Worm (Caenorhabditis elegans) whole organism, L1 larva: Measurements from ENCODE around the gene C45G9.12.

Experiments used
- Y116A8C.19 ChIP-seq: sonication (generic microtip); optimal IDR thresholded peaks from 2 replicates; lab custom pipeline; 2016; ENCODE audit warnings: missing compliant biosample characterization, missing genetic modification characterization, borderline replicate concordance
- aly-2 ChIP-seq: fragments of 150-350 bp; optimal IDR thresholded peaks from 2 replicates; lab custom pipeline; 2014; ENCODE audit warnings: missing biosample characterization, missing genetic modification characterization
- ama-1 ChIP-seq: fragments of 150-350 bp; optimal IDR thresholded peaks from 2 replicates; lab custom pipeline; 2014
- blmp-1 ChIP-seq: fragments of 150-350 bp; optimal IDR thresholded peaks from 2 replicates; lab custom pipeline; 2014; ENCODE audit warnings: missing biosample characterization, missing genetic modification characterization
- ceh-82 ChIP-seq, 3 experiments: fragments of 150-350 bp in 1 of 3; sonication (generic microtip) in 2 of 3; optimal IDR thresholded peaks; 2 replicates each; lab custom pipeline; 2014 to 2017; ENCODE audit warnings: missing biosample characterization in 3 of 3, missing genetic modification characterization in 3 of 3
- ceh-88 ChIP-seq: fragments of 200-800 bp; sonication (Bioruptor generic); IDR thresholded peaks from 2 replicates; pipeline ENCODE4 v1.3.6; 2022; ENCODE audit warnings: missing genetic modification characterization, missing compliant biosample characterization
- ceh-90 ChIP-seq: sonication (generic microtip); optimal IDR thresholded peaks from 2 replicates; lab custom pipeline; 2016; ENCODE audit warnings: missing genetic modification characterization, missing compliant biosample characterization
- ces-1 ChIP-seq: fragments of 150-350 bp; optimal IDR thresholded peaks from 2 replicates; lab custom pipeline; 2014; ENCODE audit warnings: missing biosample characterization, missing genetic modification reagents, missing genetic modification characterization
- dpl-1 ChIP-seq, 3 experiments: fragments of 150-350 bp in 2 of 3; sonication (generic microtip) in 1 of 3; optimal IDR thresholded peaks; 2 replicates each; lab custom pipeline; 2014 to 2017; ENCODE audit warnings: missing biosample characterization in 3 of 3, missing genetic modification characterization in 3 of 3, missing genetic modification reagents in 3 of 3
- efl-1 ChIP-seq, 4 experiments: fragments of 150-350 bp; optimal IDR thresholded peaks in 3 of 4; peaks in 1 of 4; 1 replicate in 1 of 4; 2 replicates in 3 of 4; lab custom pipeline; 2014; ENCODE audit warnings: missing biosample characterization in 2 of 4, missing genetic modification characterization in 2 of 4, missing genetic modification reagents in 2 of 4
- efl-3 ChIP-seq: fragments of 200-800 bp; sonication (Bioruptor generic); optimal IDR thresholded peaks from 2 replicates; lab custom pipeline; 2018; ENCODE audit warnings: mild to moderate bottlenecking, missing genetic modification characterization, missing compliant biosample characterization
- egl-27 ChIP-seq, 2 experiments: fragments of 150-350 bp in 1 of 2; sonication (generic microtip); optimal IDR thresholded peaks; 3 replicates each; lab custom pipeline; 2017 to 2018; ENCODE audit warnings: missing biosample characterization in 2 of 2, missing genetic modification characterization in 2 of 2, missing genetic modification reagents in 2 of 2
- elt-3 ChIP-seq, 6 experiments: fragments of 150-350 bp in 1 of 6; sonication (generic microtip); optimal IDR thresholded peaks; 2 replicates each; lab custom pipeline; 2017 to 2018; ENCODE audit warnings: missing biosample characterization in 6 of 6, missing genetic modification characterization in 6 of 6, inconsistent platforms in 1 of 6
- fkh-4 ChIP-seq: sonication (generic microtip); optimal IDR thresholded peaks from 2 replicates; lab custom pipeline; 2016; ENCODE audit warnings: missing compliant biosample characterization, missing genetic modification characterization, borderline replicate concordance
- fos-1 ChIP-seq: fragments of 150-350 bp; optimal IDR thresholded peaks from 2 replicates; lab custom pipeline; 2014; ENCODE audit warnings: missing biosample characterization, missing genetic modification characterization
- hlh-17 ChIP-seq: fragments of 200-800 bp; sonication (Bioruptor generic); optimal IDR thresholded peaks from 2 replicates; lab custom pipeline; 2018; ENCODE audit warnings: missing genetic modification characterization, mild to moderate bottlenecking, missing compliant biosample characterization, moderate library complexity, borderline replicate concordance
- hpl-2 ChIP-seq: fragments of 150-350 bp; optimal IDR thresholded peaks from 2 replicates; lab custom pipeline; 2014; ENCODE audit warnings: missing biosample characterization, missing genetic modification reagents, missing genetic modification characterization
- irx-1 ChIP-seq: sonication (generic microtip); optimal IDR thresholded peaks from 2 replicates; lab custom pipeline; 2016; ENCODE audit warnings: missing genetic modification characterization, missing compliant biosample characterization
- isw-1 ChIP-seq: fragments of 200-800 bp; sonication (Bioruptor generic); IDR thresholded peaks from 2 replicates; pipeline ENCODE4 v1.3.6; 2022; ENCODE audit warnings: missing genetic modification characterization, missing compliant biosample characterization
- jun-1 ChIP-seq: fragments of 150-350 bp; optimal IDR thresholded peaks from 2 replicates; lab custom pipeline; 2014; ENCODE audit warnings: missing biosample characterization, missing genetic modification reagents, missing genetic modification characterization
- lin-14 ChIP-seq: fragments of 200-800 bp; sonication (Bioruptor generic); optimal IDR thresholded peaks from 2 replicates; lab custom pipeline; 2018; ENCODE audit warnings: mild to moderate bottlenecking, missing genetic modification characterization, moderate library complexity, missing compliant biosample characterization
- lin-35 ChIP-seq, 2 experiments: fragments of 150-350 bp; optimal IDR thresholded peaks; 2 replicates each; lab custom pipeline; 2014; ENCODE audit warnings: missing biosample characterization in 2 of 2, missing genetic modification characterization in 2 of 2, missing genetic modification reagents in 2 of 2
- lin-39 ChIP-seq: fragments of 150-350 bp; optimal IDR thresholded peaks from 2 replicates; lab custom pipeline; 2014; ENCODE audit warnings: missing biosample characterization, missing genetic modification reagents, missing genetic modification characterization
- mef-2 ChIP-seq: fragments of 150-350 bp; optimal IDR thresholded peaks from 2 replicates; lab custom pipeline; 2014; ENCODE audit warnings: missing biosample characterization, missing genetic modification characterization
- nhr-19 ChIP-seq: fragments of 200-800 bp; sonication (Bioruptor generic); conservative IDR thresholded peaks from 2 replicates; pipeline ENCODE4 v1.3.6; 2022; ENCODE audit warnings: missing genetic modification characterization, missing compliant biosample characterization
- nhr-20 ChIP-seq: sonication (generic microtip); optimal IDR thresholded peaks from 2 replicates; lab custom pipeline; 2016; ENCODE audit warnings: mild to moderate bottlenecking, missing genetic modification characterization, missing compliant biosample characterization
- nhr-237 ChIP-seq: fragments of 150-350 bp; optimal IDR thresholded peaks from 2 replicates; lab custom pipeline; 2014; ENCODE audit warnings: missing biosample characterization, missing genetic modification characterization
- nhr-76 ChIP-seq: sonication (generic microtip); optimal IDR thresholded peaks from 2 replicates; lab custom pipeline; 2017; ENCODE audit warnings: missing biosample characterization, missing genetic modification characterization
- nhr-77 ChIP-seq: fragments of 150-350 bp; optimal IDR thresholded peaks from 2 replicates; lab custom pipeline; 2014; ENCODE audit warnings: missing biosample characterization, missing genetic modification characterization
- nhr-85 ChIP-seq: sonication (generic microtip); peaks from one replicate; lab custom pipeline; 2016; ENCODE audit warnings: missing genetic modification characterization, inconsistent platforms, missing compliant biosample characterization
- nhr-90 ChIP-seq: sonication (generic microtip); optimal IDR thresholded peaks from 2 replicates; lab custom pipeline; 2016; ENCODE audit warnings: mild to moderate bottlenecking, missing genetic modification characterization, missing compliant biosample characterization; ENCODE audit not compliant: poor library complexity
- rnt-1 ChIP-seq: sonication (generic microtip); optimal IDR thresholded peaks from 2 replicates; lab custom pipeline; 2016; ENCODE audit warnings: mild to moderate bottlenecking, missing genetic modification characterization, moderate library complexity, missing compliant biosample characterization
- skn-1 ChIP-seq: fragments of 150-350 bp; optimal IDR thresholded peaks from 2 replicates; lab custom pipeline; 2014; ENCODE audit warnings: missing biosample characterization, missing genetic modification characterization
- snpc-4 ChIP-seq: fragments of 150-350 bp; optimal IDR thresholded peaks from 2 replicates; lab custom pipeline; 2014; ENCODE audit warnings: missing biosample characterization, missing genetic modification characterization
- snu-23 ChIP-seq: sonication (generic microtip); optimal IDR thresholded peaks from 2 replicates; lab custom pipeline; 2016; ENCODE audit warnings: missing genetic modification characterization, missing compliant biosample characterization
- sptf-1 ChIP-seq: fragments of 150-350 bp; optimal IDR thresholded peaks from 2 replicates; lab custom pipeline; 2014; ENCODE audit warnings: missing biosample characterization, missing genetic modification characterization
- swsn-7 ChIP-seq: sonication (generic microtip); optimal IDR thresholded peaks from 2 replicates; lab custom pipeline; 2016; ENCODE audit warnings: missing genetic modification characterization, missing compliant biosample characterization
- tlp-1 ChIP-seq: fragments of 150-350 bp; optimal IDR thresholded peaks from 2 replicates; lab custom pipeline; 2014; ENCODE audit warnings: missing biosample characterization, missing genetic modification characterization
- vab-15 ChIP-seq: sonication (generic microtip); optimal IDR thresholded peaks from 2 replicates; lab custom pipeline; 2017; ENCODE audit warnings: missing genotype, mild to moderate bottlenecking, missing genetic modification characterization, missing compliant biosample characterization
- xbp-1 ChIP-seq: sonication (generic microtip); optimal IDR thresholded peaks from 2 replicates; lab custom pipeline; 2016; ENCODE audit warnings: missing genetic modification characterization, missing compliant biosample characterization
- zag-1 ChIP-seq: fragments of 150-350 bp; optimal IDR thresholded peaks from 2 replicates; lab custom pipeline; 2014; ENCODE audit warnings: missing biosample characterization, missing genetic modification characterization
- zip-4 ChIP-seq: fragments of 200-800 bp; sonication (Bioruptor generic); optimal IDR thresholded peaks from 2 replicates; lab custom pipeline; 2018; ENCODE audit warnings: mild to moderate bottlenecking, missing genetic modification characterization, moderate library complexity, missing compliant biosample characterization
- ztf-11 ChIP-seq, 2 experiments: sonication (generic microtip); optimal IDR thresholded peaks; 2 replicates each; lab custom pipeline; 2016 to 2017; ENCODE audit warnings: missing genetic modification characterization in 2 of 2, missing biosample characterization in 1 of 2, missing compliant biosample characterization in 1 of 2
- ztf-4 ChIP-seq: fragments of 150-350 bp; optimal IDR thresholded peaks from 2 replicates; lab custom pipeline; 2014; ENCODE audit warnings: missing biosample characterization, missing genetic modification characterization

The C45G9.12 gene

ce11 chrIII:5077150-5077814 is 5.9 kb upstream of the C45G9.12 start, which contains the start of gene alh-1 (continued):
- TF ChIP-seq zip-4 (GFP tag; lab: Kevin White, UChicago) = no peak
- TF ChIP-seq snpc-4 (tag; lab: Kevin White, UChicago) = no peak
- TF ChIP-seq nhr-85 (tag; lab: Kevin White, UChicago) = peak; percentile 57

ce11 chrIII:5076569-5076968 is 5.2 kb upstream of the C45G9.12 start:
- TF ChIP-seq ztf-4 (tag; lab: Kevin White, UChicago) (no peak), efl-1 (optimal IDR thresholded peaks at IDR 0.05; lab: Kevin White, UChicago) (peak; percentile 56 to 69), efl-1 (GFP tag; optimal IDR thresholded peaks at IDR 0.05 in 1 of 2; lab: Kevin White, UChicago) (peak in 1 of 2 experiments; percentile 27), lin-35 (GFP tag; optimal IDR thresholded peaks at IDR 0.05; lab: Kevin White, UChicago) (peak in 1 of 2 experiments; percentile 2), dpl-1 (GFP tag; optimal IDR thresholded peaks at IDR 0.05; lab: Kevin White, UChicago) (peak in 1 of 3 experiments; percentile 48)

ce11 chrIII:5074398-5074797 is 3.0 kb upstream of the C45G9.12 start, which contains the start of gene ttbk-6:
TSS of gene ttbk-6 (plus strand) at chrIII:5074698.
- TF ChIP-seq ces-1 (GFP tag; lab: Kevin White, UChicago) (no peak), xbp-1 (tag; lab: Kevin White, UChicago) (no peak), ztf-11 (tag; optimal IDR thresholded peaks at IDR 0.05; lab: Kevin White, UChicago) (no peak), nhr-19 (GFP tag; lab: Robert Waterston, UW) (no peak), nhr-20 (tag; lab: Kevin White, UChicago) (no peak), ceh-88 (GFP tag; lab: Robert Waterston, UW) (no peak), aly-2 (no peak), snu-23 (GFP tag; lab: Kevin White, UChicago) (no peak), nhr-85 (tag; lab: Kevin White, UChicago) (no peak), sptf-1 (tag; lab: Kevin White, UChicago) (no peak), nhr-77 (tag; lab: Kevin White, UChicago) (no peak), ztf-4 (tag; lab: Kevin White, UChicago) (no peak)

- TF ChIP-seq mef-2 (no peak), rnt-1 (tag; lab: Kevin White, UChicago) (peak; percentile 98), zag-1 (tag; lab: Kevin White, UChicago) (no peak), isw-1 (GFP tag; lab: Robert Waterston, UW) (peak; percentile 62), fos-1 (tag; lab: Kevin White, UChicago) (peak; percentile 26), swsn-7 (tag; lab: Kevin White, UChicago) (peak; percentile 78), nhr-19 (GFP tag; lab: Robert Waterston, UW) (peak; percentile 85), skn-1 (tag; lab: Kevin White, UChicago) (peak; percentile 19), efl-3 (GFP tag; lab: Kevin White, UChicago) (peak; percentile 36), hpl-2 (no peak), lin-14 (GFP tag; lab: Kevin White, UChicago) (peak; percentile 78), jun-1 (tag; lab: Kevin White, UChicago) (no peak), fkh-4 (peak; percentile 93), egl-27 (tag; optimal IDR thresholded peaks at IDR 0.05; lab: Kevin White, UChicago) (no peak), elt-3 (tag; optimal IDR thresholded peaks at IDR 0.05; lab: Kevin White, UChicago) (peak in 2 of 6 experiments; percentile 22 to 48), lin-39 (tag; lab: Kevin White, UChicago) (peak; percentile 48), hlh-17 (GFP tag; lab: Kevin White, UChicago) (peak; percentile 58), Y116A8C.19 (tag; lab: Kevin White, UChicago) (peak; percentile 79), nhr-237 (no peak), ceh-82 (tag; optimal IDR thresholded peaks at IDR 0.05; lab: Kevin White, UChicago) (peak; percentile 47 to 52 (median 48)), tlp-1 (no peak), nhr-90 (tag; lab: Kevin White, UChicago) (peak; percentile 90), snpc-4 (tag; lab: Kevin White, UChicago) (peak; percentile 63), vab-15 (tag; lab: Kevin White, UChicago) (peak; percentile 84), irx-1 (tag; lab: Kevin White, UChicago) (peak; percentile 95), sptf-1 (tag; lab: Kevin White, UChicago) (no peak), ama-1 (lab: Kevin White, UChicago) (no peak), blmp-1 (tag; lab: Kevin White, UChicago) (peak; percentile 48), ceh-90 (peak; percentile 95), lin-35 (GFP tag; optimal IDR thresholded peaks at IDR 0.05; lab: Kevin White, UChicago) (peak; percentile 93 to 96), nhr-76 (no peak)
These were observed 2.7 kb downstream of the C45G9.12 start, which contains the start of the genes C45G9.11 and C45G9.2 for ce11 chrIII:5068675-5069233. TSS of gene C45G9.11 (minus strand) at chrIII:5068725. TSS of gene C45G9.2 (plus strand) at chrIII:5069066.
